Worm (Caenorhabditis elegans): ENCODE results near the gene K02D10.8.

Gene K02D10.8

ce11 chrIII:8799964-8800795, 14.0 kb downstream of the K02D10.8 start, which contains the start of gene F54F2.6 (continued):
- TF ChIP-seq nhr-102 (tag; optimal IDR thresholded peaks at IDR 0.05) (peak; percentile 25), dmd-8 (GFP tag; IDR thresholded peaks at IDR 0.05) (peak; percentile 67; the same call in 1 of the 2 replicates), aha-1 (tag) (peak; percentile 99), mdt-29 (GFP tag; IDR thresholded peaks at IDR 0.05) (no peak; the same call in 1 of the 2 replicates), set-16 (GFP tag; IDR thresholded peaks at IDR 0.05) (peak; percentile 87), tag-97 (GFP tag; IDR thresholded peaks at IDR 0.05) (0 out of 2 replicates have a peak, but pooled peaks have one; percentile 32)

- TF ChIP-seq mxl-3 (GFP tag; optimal IDR thresholded peaks at IDR 0.05) (no peak), vab-7 (GFP tag; IDR thresholded peaks at IDR 0.05) (no peak), madf-5 (GFP tag; IDR thresholded peaks at IDR 0.05) (no peak), mes-2 (tag; optimal IDR thresholded peaks at IDR 0.05; ENCODE audit: poor library complexity, severe bottlenecking) (peak; percentile 18), unc-62 (GFP tag; optimal IDR thresholded peaks at IDR 0.05 in 1 of 2) (no peak), unc-62 (tag; optimal IDR thresholded peaks at IDR 0.05) (no peak), gei-8 (GFP tag; optimal IDR thresholded peaks at IDR 0.05) (no peak), nhr-28 (tag; optimal IDR thresholded peaks at IDR 0.05) (peak; percentile 56), jun-1 (tag; optimal IDR thresholded peaks at IDR 0.05) (no peak), ceh-28 (tag; optimal IDR thresholded peaks at IDR 0.05) (no peak), R02D3.7 (tag; optimal IDR thresholded peaks at IDR 0.05) (no peak), ZK337.2 (GFP tag; IDR thresholded peaks at IDR 0.05) (no peak), rbr-2 (tag; optimal IDR thresholded peaks at IDR 0.05) (no peak), pqm-1 (tag; optimal IDR thresholded peaks at IDR 0.05) (no peak), nhr-76 (tag; optimal IDR thresholded peaks at IDR 0.05) (no peak), ceh-62 (tag; optimal IDR thresholded peaks at IDR 0.05) (no peak), nhr-48 (tag; optimal IDR thresholded peaks at IDR 0.05) (no peak), F49E8.2 (tag; optimal IDR thresholded peaks at IDR 0.05; ENCODE audit: borderline replicate concordance) (no peak), attf-4 (tag; optimal IDR thresholded peaks at IDR 0.05) (no peak), zfp-2 (tag; optimal IDR thresholded peaks at IDR 0.05) (no peak), nhr-111 (GFP tag; optimal IDR thresholded peaks at IDR 0.05) (no peak), mep-1 (tag; optimal IDR thresholded peaks at IDR 0.05) (no peak), ztf-11 (tag; optimal IDR thresholded peaks at IDR 0.05) (no peak), daf-19 (GFP tag; conservative IDR thresholded peaks at IDR 0.05) (no peak), hlh-30 (tag; optimal IDR thresholded peaks at IDR 0.05; ENCODE audit: insufficient read depth) (no peak), saeg-2 (GFP tag; IDR thresholded peaks at IDR 0.05) (no peak), dmd-6 (GFP tag; IDR thresholded peaks at IDR 0.05) (0 out of 2 replicates have a peak, but pooled peaks have one; percentile 7), Y105C5A.15 (GFP tag; IDR thresholded peaks at IDR 0.05) (no peak), lsy-2 (tag; optimal IDR thresholded peaks at IDR 0.05) (no peak), unc-39 (tag; optimal IDR thresholded peaks at IDR 0.05) (no peak), Y48G9A.11 (GFP tag; IDR thresholded peaks at IDR 0.05) (no peak), nhr-25 (tag; optimal IDR thresholded peaks at IDR 0.05; ENCODE audit: borderline replicate concordance, insufficient read depth) (peak; percentile 17), aha-1 (tag) (no peak), ztf-7 (tag; optimal IDR thresholded peaks at IDR 0.05) (no peak), hmg-1.1 (GFP tag; IDR thresholded peaks at IDR 0.05) (no peak), lin-13 (GFP tag; optimal IDR thresholded peaks at IDR 0.05) (no peak), nhr-102 (tag; optimal IDR thresholded peaks at IDR 0.05) (no peak), mdt-29 (GFP tag; IDR thresholded peaks at IDR 0.05) (no peak), daf-8 (GFP tag; IDR thresholded peaks at IDR 0.05) (no peak), dmd-9 (GFP tag; IDR thresholded peaks at IDR 0.05) (no peak), nhr-6 (tag; optimal IDR thresholded peaks at IDR 0.05) (peak; percentile 37), nhr-237 (tag; optimal IDR thresholded peaks at IDR 0.05) (no peak), tra-1 (GFP tag; IDR thresholded peaks at IDR 0.05) (no peak), zag-1 (tag; optimal IDR thresholded peaks at IDR 0.05) (no peak), dpl-1 (GFP tag; optimal IDR thresholded peaks at IDR 0.05) (no peak)
Observed at ce11 chrIII:8800796-8801083, 14.6 kb downstream of the K02D10.8 start.

Data from whole organism, L4 larva.